Fruit fly (Drosophila melanogaster): ENCODE data around the gene CG9044.

The CG9044 gene

dm6 chr2L:5945651-5946547 is 3.4 kb upstream of the CG9044 start:
- no peak for TF ChIP-seq CTCF (optimal IDR thresholded peaks at IDR 0.05)
- no peak for TF ChIP-seq CG8478 (optimal IDR thresholded peaks at IDR 0.05)

- TF ChIP-seq CG8478 (optimal IDR thresholded peaks at IDR 0.05) (no peak), CTCF (optimal IDR thresholded peaks at IDR 0.05) (no peak)
Measured at dm6 chr2L:5946728-5947127, 2.5 kb upstream of the CG9044 start.

dm6 chr2L:5947504-5947903 is 1.7 kb upstream of the CG9044 start:
- no peak for TF ChIP-seq CTCF (optimal IDR thresholded peaks at IDR 0.05)
- no peak for TF ChIP-seq CG8478 (optimal IDR thresholded peaks at IDR 0.05)

dm6 chr2L:5956153-5956552 is 6.9 kb downstream of the CG9044 start, which contains the start of gene CG13999:
TSS of gene CG13999 (minus strand) at chr2L:5956466.
- TF ChIP-seq CTCF (optimal IDR thresholded peaks at IDR 0.05) (no peak), CG8478 (optimal IDR thresholded peaks at IDR 0.05) (no peak)

dm6 chr2L:5956706-5957105 is 7.5 kb downstream of the CG9044 start, which contains the start of the genes CG13998 and Vm26Ab:
TSS of gene CG13998 (minus strand) at chr2L:5956819.
TSS of gene Vm26Ab (plus strand) at chr2L:5957004.
- no peak for TF ChIP-seq CG8478 (optimal IDR thresholded peaks at IDR 0.05)
- TF ChIP-seq CTCF (optimal IDR thresholded peaks at IDR 0.05) = no peak

dm6 chr2L:5958581-5959177 is 9.4 kb downstream of the CG9044 start, which contains the start of gene Vm26Ac:
TSS of gene Vm26Ac (minus strand) at chr2L:5958631.
- TF ChIP-seq CG8478 (optimal IDR thresholded peaks at IDR 0.05) (no peak), CTCF (optimal IDR thresholded peaks at IDR 0.05) (no peak)

- TF ChIP-seq CTCF (optimal IDR thresholded peaks at IDR 0.05) (no peak), CG8478 (optimal IDR thresholded peaks at IDR 0.05) (no peak)
Measured at dm6 chr2L:5959863-5960658, 10.8 kb downstream of the CG9044 start, which contains the start of gene Vm26Aa. TSS of gene Vm26Aa (minus strand) at chr2L:5960340.

- TF ChIP-seq CTCF (optimal IDR thresholded peaks at IDR 0.05) (no peak), CG8478 (optimal IDR thresholded peaks at IDR 0.05) (no peak)
Measured at dm6 chr2L:5961169-5961918, 12.1 kb downstream of the CG9044 start.

- no peak for TF ChIP-seq CG8478 (optimal IDR thresholded peaks at IDR 0.05)
- no peak for TF ChIP-seq CTCF (optimal IDR thresholded peaks at IDR 0.05)
Measured at dm6 chr2L:5963251-5963650, 14.0 kb downstream of the CG9044 start.

dm6 chr2L:5964211-5964610 is 15.0 kb downstream of the CG9044 start:
- TF ChIP-seq CTCF (optimal IDR thresholded peaks at IDR 0.05) (no peak), CG8478 (optimal IDR thresholded peaks at IDR 0.05) (no peak)

- TF ChIP-seq CTCF (optimal IDR thresholded peaks at IDR 0.05) (no peak), CG8478 (optimal IDR thresholded peaks at IDR 0.05) (no peak)
Measured at dm6 chr2L:5964851-5965250, 15.6 kb downstream of the CG9044 start, which contains the start of gene psd. TSS of gene psd (minus strand) at chr2L:5964951.

dm6 chr2L:5967702-5968616 is 18.7 kb downstream of the CG9044 start, which contains the start of the genes CG13992 and Ucp4C:
TSS of gene CG13992 (minus strand) at chr2L:5967752.
TSS of gene Ucp4C (plus strand) at chr2L:5968566.
- no peak for TF ChIP-seq CTCF (optimal IDR thresholded peaks at IDR 0.05)
- TF ChIP-seq CG8478 (optimal IDR thresholded peaks at IDR 0.05) = no peak

dm6 chr2L:5969559-5969958 is 20.3 kb downstream of the CG9044 start, which contains the start of gene Ucp4B:
TSS of gene Ucp4B (plus strand) at chr2L:5969859.
- TF ChIP-seq CTCF (optimal IDR thresholded peaks at IDR 0.05) = no peak
- TF ChIP-seq CG8478 (optimal IDR thresholded peaks at IDR 0.05) = no peak

All from S2 (cell line).